Worm (Caenorhabditis elegans) whole organism, early embryonic: ENCODE results near the gene msp-10.

ENCODE experiments used
- ama-1 ChIP-seq: fragments of 150-350 bp; optimal IDR thresholded peaks from 2 replicates; lab custom pipeline; 2014
- hmbx-1 ChIP-seq: sonication (generic microtip); optimal IDR thresholded peaks from 2 replicates; lab custom pipeline; 2016; ENCODE audit warnings: mild to moderate bottlenecking, missing genetic modification characterization, missing compliant biosample characterization
- pes-1 ChIP-seq: fragments of 200-800 bp; sonication (Bioruptor generic); IDR thresholded peaks from 2 replicates; pipeline ENCODE4 v1.3.6; 2022; ENCODE audit warnings: missing genetic modification reagents, missing genetic modification characterization, missing compliant biosample characterization
- scrt-1 ChIP-seq: fragments of 200-800 bp; sonication (Bioruptor generic); IDR thresholded peaks from 2 replicates; pipeline ENCODE4 v1.3.6; 2022; ENCODE audit warnings: missing genetic modification characterization, missing compliant biosample characterization
- tbx-11 ChIP-seq: fragments of 200-800 bp; sonication (Bioruptor generic); IDR thresholded peaks from 2 replicates; pipeline ENCODE4 v1.3.6; 2022; ENCODE audit warnings: missing genetic modification characterization, missing compliant biosample characterization
- tra-4 ChIP-seq: sonication (generic microtip); optimal IDR thresholded peaks from 2 replicates; lab custom pipeline; 2017; ENCODE audit warnings: missing genetic modification characterization, missing compliant biosample characterization

DNA sequence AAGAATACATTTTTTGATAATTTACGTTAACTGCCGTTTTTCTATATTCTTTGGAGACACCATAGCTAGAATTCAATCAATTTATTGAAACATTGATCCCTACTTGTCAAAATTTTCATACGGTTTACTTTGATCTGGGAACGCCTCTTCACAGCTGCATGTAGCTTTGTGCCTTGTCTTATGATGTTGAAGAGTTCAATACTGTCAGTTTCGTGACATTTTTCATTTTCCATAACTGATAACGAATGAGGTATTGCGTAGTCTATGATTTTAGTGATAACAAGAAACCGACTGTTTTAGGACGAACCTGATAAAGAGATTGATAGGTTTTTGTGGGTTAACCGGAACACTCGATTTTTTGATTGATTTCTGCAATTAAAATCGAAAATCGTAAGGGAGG is 36.0 kb upstream of the msp-10 start:
- TF ChIP-seq tra-4 (tag; lab: Kevin White, UChicago) (no peak), scrt-1 (GFP tag; lab: Robert Waterston, UW) (no peak), tbx-11 (GFP tag; lab: Robert Waterston, UW) (no peak), pes-1 (no peak), ama-1 (lab: Kevin White, UChicago) (no peak), hmbx-1 (tag; lab: Kevin White, UChicago) (no peak)
